Worm (Caenorhabditis elegans) whole organism, midembryonic: ENCODE results near the gene B0432.10.
A peak's percentile ranks its signal among the peaks of the same experiment; 100 is the strongest.

Experiments
- T22C8.4 ChIP-seq: fragments of 200-800 bp; sonication (Bioruptor generic); IDR thresholded peaks from 2 replicates; pipeline ENCODE4 v1.3.6; 2022; ENCODE audit warnings: missing genetic modification characterization, missing compliant biosample characterization
- cog-1 ChIP-seq: sonication (generic microtip); optimal IDR thresholded peaks from 2 replicates; lab custom pipeline; 2016; ENCODE audit warnings: missing genetic modification characterization, missing compliant biosample characterization
- flt-1 ChIP-seq: fragments of 200-800 bp; sonication (Bioruptor generic); IDR thresholded peaks from 2 replicates; pipeline ENCODE4 v1.3.6; 2022; ENCODE audit warnings: missing genetic modification characterization, missing compliant biosample characterization
- klf-2 ChIP-seq: fragments of 200-800 bp; sonication (Bioruptor generic); conservative IDR thresholded peaks from 2 replicates; pipeline ENCODE4 v1.3.6; 2022; ENCODE audit warnings: missing genetic modification reagents, missing genetic modification characterization, missing compliant biosample characterization
- med-1 ChIP-seq: sonication (generic microtip); optimal IDR thresholded peaks from 2 replicates; lab custom pipeline; 2017; ENCODE audit warnings: missing genetic modification characterization, mild to moderate bottlenecking, missing compliant biosample characterization, antibody characterized with exemption, missing genetic modification reagents; ENCODE audit not compliant: insufficient read depth
- ref-1 ChIP-seq: fragments of 200-800 bp; sonication (Bioruptor generic); conservative IDR thresholded peaks from 2 replicates; pipeline ENCODE4 v1.3.6; 2022; ENCODE audit warnings: missing genetic modification reagents, missing genetic modification characterization, missing compliant biosample characterization
- tab-1 ChIP-seq: fragments of 200-800 bp; sonication (Bioruptor generic); IDR thresholded peaks from 2 replicates; pipeline ENCODE4 v1.3.6; 2022; ENCODE audit warnings: missing genetic modification characterization, missing compliant biosample characterization
- ztf-23 ChIP-seq: fragments of 200-800 bp; sonication (Bioruptor generic); IDR thresholded peaks from 2 replicates; pipeline ENCODE4 v1.3.6; 2022; ENCODE audit warnings: missing genetic modification reagents, missing genetic modification characterization, missing compliant biosample characterization
- ztf-29 ChIP-seq: fragments of 200-800 bp; sonication (Bioruptor generic); IDR thresholded peaks from 2 replicates; pipeline ENCODE4 v1.3.6; 2022; ENCODE audit warnings: missing genetic modification reagents, missing genetic modification characterization, missing compliant biosample characterization

Gene B0432.10

DNA sequence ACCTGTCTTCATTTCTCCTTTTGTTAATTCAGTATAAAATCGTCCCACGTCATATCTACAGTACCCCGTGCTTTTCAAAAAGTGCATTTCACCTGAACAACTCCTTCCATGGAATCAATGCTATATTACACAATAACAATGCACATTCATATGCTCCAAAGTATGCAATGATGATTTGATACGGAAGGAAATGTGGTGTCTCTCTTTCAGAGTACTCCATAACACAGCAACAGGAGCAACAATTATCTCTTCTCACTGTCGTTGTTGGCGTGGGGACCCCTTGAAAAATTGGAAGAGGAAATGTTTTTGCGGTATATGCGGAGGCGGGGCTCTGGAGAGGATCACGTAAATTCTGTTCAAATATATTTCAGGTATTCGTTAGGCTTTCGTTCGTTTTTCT lies 28.6 kb downstream of the B0432.10 start, which contains the start of gene cat-2:
cat-2 (plus strand) TSS at position 301 of the 400 bp plus-strand sequence.
- no peak for TF ChIP-seq flt-1 (GFP tag; lab: Robert Waterston, UW)

DNA sequence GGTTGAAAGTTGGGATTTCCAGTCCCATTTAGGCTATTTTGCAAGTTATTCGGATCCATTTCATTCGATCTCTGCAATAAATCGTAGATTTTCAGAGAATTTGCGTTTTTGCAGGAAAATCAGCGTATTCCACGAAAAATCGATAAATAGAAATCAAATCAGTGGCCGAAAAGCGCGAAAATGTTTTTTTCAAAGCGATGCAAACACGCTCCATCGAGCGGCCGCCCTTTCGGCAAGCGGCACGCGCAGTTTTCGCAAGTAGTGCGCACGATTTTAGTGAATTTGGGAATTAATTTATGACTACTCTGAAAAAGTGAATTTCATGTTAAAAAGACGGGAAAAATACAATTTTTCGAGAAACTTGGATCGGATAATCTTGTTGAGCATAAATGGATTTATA lies 31.0 kb downstream of the B0432.10 start:
- TF ChIP-seq cog-1 (tag; lab: Kevin White, UChicago), result peak; percentile 88
- peak; percentile 83 for TF ChIP-seq med-1 (GFP tag; lab: Kevin White, UChicago)
- TF ChIP-seq tab-1 (GFP tag; lab: Robert Waterston, UW), result peak; percentile 82
- peak; percentile 87 for TF ChIP-seq ztf-23 (GFP tag; lab: Robert Waterston, UW)
- peak; percentile 84 for TF ChIP-seq ztf-29 (GFP tag; lab: Robert Waterston, UW)
- TF ChIP-seq ref-1 (GFP tag; lab: Robert Waterston, UW), result peak; percentile 55; the same call in 1 of the 2 replicates
- peak; percentile 58 for TF ChIP-seq klf-2 (GFP tag; lab: Robert Waterston, UW)
- TF ChIP-seq flt-1 (GFP tag; lab: Robert Waterston, UW), result peak; percentile 89
- TF ChIP-seq T22C8.4 (GFP tag; lab: Robert Waterston, UW), result peak; percentile 93

DNA sequence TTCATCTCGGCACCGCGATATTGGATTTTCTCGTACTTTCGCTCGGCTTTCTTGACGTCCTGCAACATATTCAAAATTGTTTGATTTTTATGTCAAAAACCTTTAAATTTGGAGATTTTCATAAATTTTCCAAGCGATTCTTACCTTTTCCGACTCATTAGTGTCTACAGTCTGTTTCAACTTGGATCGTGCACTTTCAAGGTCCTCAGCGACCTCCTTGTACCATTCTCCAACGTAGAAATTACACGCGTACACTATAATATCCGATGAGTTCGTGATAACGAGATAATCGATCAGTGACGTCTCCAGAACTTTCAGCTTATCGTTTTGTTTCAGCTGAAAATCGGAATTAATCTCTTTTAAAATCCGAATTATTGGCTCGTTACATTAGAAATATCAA lies 38.3 kb downstream of the B0432.10 start:
- no peak for TF ChIP-seq ztf-29 (GFP tag; lab: Robert Waterston, UW)

DNA sequence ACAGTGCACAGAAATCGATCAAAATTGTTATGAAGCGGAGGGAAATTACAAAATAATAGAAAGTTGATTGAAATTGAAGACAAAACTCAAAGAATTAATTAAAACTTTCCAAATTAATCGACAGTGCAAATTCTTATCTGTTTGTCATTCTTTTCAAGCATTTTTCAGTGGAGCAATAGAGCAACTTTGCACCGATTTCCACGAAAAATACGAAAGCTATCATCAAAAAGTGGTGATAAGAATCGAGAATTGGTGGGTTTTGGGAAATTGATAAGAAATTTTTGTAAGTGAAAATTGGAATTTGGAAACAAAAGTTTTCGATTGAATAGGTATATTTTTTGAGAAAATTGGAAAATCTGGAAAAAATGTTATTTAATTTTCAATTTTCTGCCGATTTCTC lies 46.0 kb downstream of the B0432.10 start:
- TF ChIP-seq ztf-29 (GFP tag; lab: Robert Waterston, UW) (no peak), ref-1 (GFP tag; lab: Robert Waterston, UW) (no peak), cog-1 (tag; lab: Kevin White, UChicago) (no peak), med-1 (GFP tag; lab: Kevin White, UChicago) (no peak), tab-1 (GFP tag; lab: Robert Waterston, UW) (no peak), flt-1 (GFP tag; lab: Robert Waterston, UW) (no peak)

DNA sequence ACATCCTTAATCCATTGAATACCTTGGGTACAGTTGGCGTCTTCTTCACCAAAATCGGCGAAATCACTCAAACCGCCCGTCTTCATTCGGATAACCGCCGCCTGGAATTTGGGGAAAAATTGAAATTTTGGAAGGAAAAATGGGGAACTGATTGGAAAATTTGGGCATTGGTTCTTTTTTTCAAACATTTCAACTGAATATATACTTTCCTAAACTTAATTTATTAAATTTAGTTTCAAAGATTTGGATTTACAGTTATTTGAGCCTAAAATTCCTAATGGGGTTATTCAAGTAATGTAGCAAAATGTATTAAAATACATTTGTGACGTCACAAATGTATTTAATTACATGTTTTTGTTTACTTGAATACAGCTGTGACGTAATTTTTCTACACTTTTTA lies 48.4 kb downstream of the B0432.10 start, which contains the start of gene laat-1:
laat-1 (minus strand) TSS at position 101 of the 400 bp plus-strand sequence.
- TF ChIP-seq ztf-29 (GFP tag; lab: Robert Waterston, UW) (no peak), klf-2 (GFP tag; lab: Robert Waterston, UW) (no peak), ztf-23 (GFP tag; lab: Robert Waterston, UW) (no peak), med-1 (GFP tag; lab: Kevin White, UChicago) (no peak), ref-1 (GFP tag; lab: Robert Waterston, UW) (no peak), cog-1 (tag; lab: Kevin White, UChicago) (no peak), tab-1 (GFP tag; lab: Robert Waterston, UW) (no peak), flt-1 (GFP tag; lab: Robert Waterston, UW) (no peak), T22C8.4 (GFP tag; lab: Robert Waterston, UW) (no peak)
